Fruit fly (Drosophila melanogaster): ENCODE data around the gene RhoGAP93B.

The RhoGAP93B gene

dm6 chr3R:21073141-21073540, 24.5 kb downstream of the RhoGAP93B start, which contains the start of gene r-l:
r-l (minus strand) TSS chr3R:21073319.
- peak; percentile 19 for TF ChIP-seq Myc (optimal IDR thresholded peaks at IDR 0.05)
- TF ChIP-seq rgr (GFP tag; optimal IDR thresholded peaks at IDR 0.05) = no peak
- TF ChIP-seq Hr78 (GFP tag; optimal IDR thresholded peaks at IDR 0.05) = no peak
- TF ChIP-seq Rel (GFP tag; optimal IDR thresholded peaks at IDR 0.05) = no peak
- peak; percentile 53 for TF ChIP-seq Rel (tag; optimal IDR thresholded peaks at IDR 0.05)
- TF ChIP-seq CG9705 (GFP tag; optimal IDR thresholded peaks at IDR 0.05) = no peak
- no peak for TF ChIP-seq sage (GFP tag; optimal IDR thresholded peaks at IDR 0.05)

dm6 chr3R:21071943-21072500, 25.6 kb downstream of the RhoGAP93B start:
- no peak for TF ChIP-seq Dif (GFP tag; optimal IDR thresholded peaks at IDR 0.05; ENCODE audit: partially characterized antibody)
- TF ChIP-seq woc (GFP tag; optimal IDR thresholded peaks at IDR 0.05) = no peak
- no peak for TF ChIP-seq usp (GFP tag; optimal IDR thresholded peaks at IDR 0.05)
- TF ChIP-seq rgr (GFP tag; optimal IDR thresholded peaks at IDR 0.05) = no peak
- no peak for TF ChIP-seq dl (GFP tag; optimal IDR thresholded peaks at IDR 0.05; ENCODE audit: insufficient read depth in 1 of 2, partially characterized antibody in 2 of 2)
- no peak for TF ChIP-seq h (GFP tag; optimal IDR thresholded peaks at IDR 0.05)
- TF ChIP-seq CG32264 (GFP tag; optimal IDR thresholded peaks at IDR 0.05) = no peak
- no peak for TF ChIP-seq Sp1 (GFP tag; optimal IDR thresholded peaks at IDR 0.05)
- no peak for TF ChIP-seq Mio (GFP tag; optimal IDR thresholded peaks at IDR 0.05)
- no peak for TF ChIP-seq Dfd (GFP tag; optimal IDR thresholded peaks at IDR 0.05)
- TF ChIP-seq CG9705 (GFP tag; optimal IDR thresholded peaks at IDR 0.05) = no peak
- no peak for TF ChIP-seq Jra (GFP tag; optimal IDR thresholded peaks at IDR 0.05)
- no peak for TF ChIP-seq Abd-B (GFP tag; optimal IDR thresholded peaks at IDR 0.05)
- TF ChIP-seq dmrt93B (GFP tag; optimal IDR thresholded peaks at IDR 0.05) = no peak
- no peak for TF ChIP-seq HLH106 (tag; optimal IDR thresholded peaks at IDR 0.05)
- TF ChIP-seq Rel (GFP tag; optimal IDR thresholded peaks at IDR 0.05) = no peak
- no peak for TF ChIP-seq Rel (tag; optimal IDR thresholded peaks at IDR 0.05)

DNA sequence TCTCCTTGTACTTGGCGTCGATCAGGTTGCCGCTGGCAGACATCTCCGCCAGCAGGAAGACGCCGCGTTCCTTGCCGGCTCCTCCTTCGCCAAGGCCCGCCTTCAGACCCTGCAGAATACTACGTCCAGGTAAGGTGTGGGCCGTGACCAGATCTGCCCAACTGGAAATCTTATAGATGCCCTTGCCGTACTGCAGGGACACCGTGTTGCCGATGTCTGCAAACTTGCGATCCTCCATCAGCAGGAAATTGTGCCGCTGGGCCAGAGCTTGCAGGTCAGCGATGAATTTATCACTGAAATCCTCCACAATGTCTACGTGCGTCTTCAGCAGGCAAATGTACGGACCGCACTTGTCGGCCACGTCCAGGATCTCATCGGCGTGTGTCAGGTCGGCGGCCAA, 26.3 kb downstream of the RhoGAP93B start:
- TF ChIP-seq jim (GFP tag; optimal IDR thresholded peaks at IDR 0.05) = no peak

DNA sequence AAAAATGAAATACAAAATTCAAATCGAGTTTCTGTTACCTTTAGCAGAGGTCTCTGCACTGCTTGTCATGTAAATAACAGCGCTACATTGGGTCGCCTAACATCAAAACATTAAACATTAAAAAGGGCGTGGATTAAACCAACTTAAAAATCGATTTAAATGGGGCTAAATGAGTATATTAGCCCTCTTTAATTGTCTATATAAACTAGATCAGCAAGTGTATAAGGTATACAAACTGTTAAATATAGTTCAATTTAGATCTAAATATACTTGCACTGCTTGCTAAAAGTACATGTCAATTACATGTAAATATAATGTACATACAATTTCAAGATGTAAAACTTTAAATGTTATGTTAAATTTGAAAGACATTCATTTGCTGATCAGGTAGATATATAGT, 27.9 kb downstream of the RhoGAP93B start:
- TF ChIP-seq Myc (optimal IDR thresholded peaks at IDR 0.05) (peak; percentile 17), psq (GFP tag; optimal IDR thresholded peaks at IDR 0.05) (no peak), foxo (GFP tag; optimal IDR thresholded peaks at IDR 0.05) (no peak), sv (GFP tag; optimal IDR thresholded peaks at IDR 0.05) (no peak)

dm6 chr3R:21067543-21067942, 30.1 kb downstream of the RhoGAP93B start:
- TF ChIP-seq br (GFP tag; optimal IDR thresholded peaks at IDR 0.05) (peak; percentile 34), woc (GFP tag; optimal IDR thresholded peaks at IDR 0.05) (no peak)

- TF ChIP-seq Rel (GFP tag; optimal IDR thresholded peaks at IDR 0.05) = no peak
- no peak for TF ChIP-seq Rel (tag; optimal IDR thresholded peaks at IDR 0.05)
- TF ChIP-seq psq (GFP tag; optimal IDR thresholded peaks at IDR 0.05) = no peak
- TF ChIP-seq CrebA (GFP tag; optimal IDR thresholded peaks at IDR 0.05; ENCODE audit: borderline replicate concordance) = no peak
- TF ChIP-seq Hr78 (GFP tag; optimal IDR thresholded peaks at IDR 0.05) = no peak
- no peak for TF ChIP-seq Vsx2 (GFP tag; optimal IDR thresholded peaks at IDR 0.05; ENCODE audit: partially characterized antibody)
- no peak for TF ChIP-seq br (GFP tag; optimal IDR thresholded peaks at IDR 0.05)
- TF ChIP-seq woc (GFP tag; optimal IDR thresholded peaks at IDR 0.05) = no peak
- no peak for TF ChIP-seq usp (GFP tag; optimal IDR thresholded peaks at IDR 0.05)
- no peak for TF ChIP-seq N (GFP tag; optimal IDR thresholded peaks at IDR 0.05)
- no peak for TF ChIP-seq Dfd (GFP tag; optimal IDR thresholded peaks at IDR 0.05)
- TF ChIP-seq sage (GFP tag; optimal IDR thresholded peaks at IDR 0.05) = no peak
- no peak for TF ChIP-seq tai (GFP tag; optimal IDR thresholded peaks at IDR 0.05)
Measured at dm6 chr3R:21066469-21067284, 30.9 kb downstream of the RhoGAP93B start.
